Fruit fly (Drosophila melanogaster): Measurements from ENCODE around the gene Ada.

Gene Ada

dm6 chr3R:9054442-9055118 is 10.4 kb upstream of the Ada start (continued):
- TF ChIP-seq CG14965 (GFP tag; optimal IDR thresholded peaks at IDR 0.05; ENCODE audit: borderline replicate concordance) (no peak), exex (tag; optimal IDR thresholded peaks at IDR 0.05) (peak; percentile 12), CG7357 (GFP tag; IDR thresholded peaks at IDR 0.05) (peak; percentile 49; the same call in 1 of the 3 replicates), CG6854 (GFP tag; optimal IDR thresholded peaks at IDR 0.05) (peak; percentile 35), fd102C (GFP tag; optimal IDR thresholded peaks at IDR 0.05) (no peak), Gug (GFP tag; IDR thresholded peaks at IDR 0.05) (peak; percentile 79), Dfd (GFP tag; optimal IDR thresholded peaks at IDR 0.05) (no peak), bsh (GFP tag; optimal IDR thresholded peaks at IDR 0.05) (peak in 1 of 2 experiments; percentile 76), gro (GFP tag; optimal IDR thresholded peaks at IDR 0.05) (no peak), CG10209 (GFP tag; optimal IDR thresholded peaks at IDR 0.05) (peak; percentile 71), lbe (GFP tag; optimal IDR thresholded peaks at IDR 0.05) (peak; percentile 12), Hr78 (GFP tag; optimal IDR thresholded peaks at IDR 0.05) (peak in 1 of 2 experiments; percentile 39), CG16815 (GFP tag; optimal IDR thresholded peaks at IDR 0.05) (peak; percentile 49)

dm6 chr3R:9055119-9056105 is 9.6 kb upstream of the Ada start:
- TF ChIP-seq fu2 (GFP tag; optimal IDR thresholded peaks at IDR 0.05) (peak; percentile 69), kni (GFP tag; optimal IDR thresholded peaks at IDR 0.05) (peak; percentile 59), Oaz (GFP tag; IDR thresholded peaks at IDR 0.05) (no peak), sr (GFP tag; IDR thresholded peaks at IDR 0.05) (no peak), lbe (GFP tag; optimal IDR thresholded peaks at IDR 0.05) (peak; percentile 96), unpg (GFP tag; optimal IDR thresholded peaks at IDR 0.05) (peak; percentile 97), knrl (GFP tag; IDR thresholded peaks at IDR 0.05; ENCODE audit: partially characterized antibody) (no peak), scrt (GFP tag; optimal IDR thresholded peaks at IDR 0.05) (peak; percentile 94), fd64A (GFP tag; optimal IDR thresholded peaks at IDR 0.05) (peak; percentile 77), CG6175 (GFP tag; IDR thresholded peaks at IDR 0.05) (no peak), Dfd (GFP tag; optimal IDR thresholded peaks at IDR 0.05) (no peak), lab (GFP tag; optimal IDR thresholded peaks at IDR 0.05) (peak; percentile 97), jumu (GFP tag; optimal IDR thresholded peaks at IDR 0.05) (peak; percentile 59), Ets97D (GFP tag; optimal IDR thresholded peaks at IDR 0.05) (peak; percentile 76), CG12942 (GFP tag; optimal IDR thresholded peaks at IDR 0.05) (peak; percentile 83), NC2α (GFP tag; optimal IDR thresholded peaks at IDR 0.05) (peak; percentile 46), CG2129 (GFP tag; IDR thresholded peaks at IDR 0.05; ENCODE audit: partially characterized antibody) (no peak), CG16779 (GFP tag; IDR thresholded peaks at IDR 0.05) (no peak), dimm (GFP tag; IDR thresholded peaks at IDR 0.05) (no peak), bab2 (GFP tag; optimal IDR thresholded peaks at IDR 0.05) (peak; percentile 85), Dll (GFP tag; IDR thresholded peaks at IDR 0.05; ENCODE audit: partially characterized antibody) (no peak), salm (tag; optimal IDR thresholded peaks at IDR 0.05) (peak; percentile 88), E2f2 (GFP tag; IDR thresholded peaks at IDR 0.05) (no peak), E2f1 (GFP tag; IDR thresholded peaks at IDR 0.05) (no peak), gcm (GFP tag; optimal IDR thresholded peaks at IDR 0.05) (peak; percentile 92), ro (GFP tag; IDR thresholded peaks at IDR 0.05) (no peak), wdn (GFP tag; IDR thresholded peaks at IDR 0.05) (no peak), ab (GFP tag; optimal IDR thresholded peaks at IDR 0.05) (no peak), klu (GFP tag; IDR thresholded peaks at IDR 0.05) (no peak), CG10543 (GFP tag; optimal IDR thresholded peaks at IDR 0.05) (peak; percentile 37), CG11093 (GFP tag; IDR thresholded peaks at IDR 0.05) (peak; percentile 82), otp (GFP tag; IDR thresholded peaks at IDR 0.05) (no peak), CG14710 (tag; optimal IDR thresholded peaks at IDR 0.05) (peak; percentile 91), kay (GFP tag; optimal IDR thresholded peaks at IDR 0.05) (peak; percentile 56), CG13424 (tag; optimal IDR thresholded peaks at IDR 0.05) (peak; percentile 94)
